Worm (Caenorhabditis elegans): ENCODE measurements around the gene ric-7.
A peak's percentile ranks its signal among the peaks of the same experiment; 100 is the strongest.

The ric-7 gene

DNA sequence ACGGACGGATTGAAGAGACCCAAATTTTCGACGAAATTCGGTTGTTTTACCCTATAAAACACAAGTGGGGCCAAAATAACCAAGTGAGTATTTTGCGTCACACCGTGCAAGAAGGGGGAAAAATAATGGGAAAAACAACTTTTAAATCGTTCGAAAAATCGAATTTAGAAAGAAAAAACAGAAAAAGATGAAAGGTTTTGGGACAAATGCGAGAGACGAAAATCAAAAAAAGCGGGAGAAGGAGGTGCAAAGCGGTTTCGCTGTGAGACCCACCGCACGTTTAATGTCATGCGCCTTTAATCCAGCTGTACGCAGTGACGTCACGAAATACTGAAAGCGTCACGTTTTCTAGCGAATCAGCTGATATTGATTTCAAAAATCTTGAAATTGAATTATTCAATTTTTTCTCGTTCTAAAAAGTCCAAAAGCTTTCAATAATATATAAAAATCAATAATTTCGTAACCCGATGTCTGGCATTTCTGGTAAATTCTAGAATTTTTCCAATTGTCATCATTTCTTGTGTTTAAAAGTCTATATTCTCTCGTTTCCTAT lies 6.4 kb upstream of the ric-7 start, which contains the start of the genes ddx-17 and aip-1 (continued):
- peak; percentile 66 for TF ChIP-seq snpc-3.4 (tag; optimal IDR thresholded peaks at IDR 0.05)
- TF ChIP-seq lin-26 (GFP tag; IDR thresholded peaks at IDR 0.05), result 0 out of 2 replicates have a peak, but pooled peaks have one; percentile 19
- no peak for TF ChIP-seq ztf-3 (GFP tag; optimal IDR thresholded peaks at IDR 0.05)
- TF ChIP-seq nfya-2 (GFP tag; IDR thresholded peaks at IDR 0.05), result no peak
- TF ChIP-seq egl-18 (GFP tag; IDR thresholded peaks at IDR 0.05), result no peak
- TF ChIP-seq ccch-3 (GFP tag; optimal IDR thresholded peaks at IDR 0.05), result no peak
- TF ChIP-seq hmg-1.2 (GFP tag; IDR thresholded peaks at IDR 0.05), result peak; percentile 40; the same call in 1 of the 2 replicates
- TF ChIP-seq rpc-1 (optimal IDR thresholded peaks at IDR 0.05), result peak; percentile 29
- TF ChIP-seq rpc-1 (tag; optimal IDR thresholded peaks at IDR 0.05), result no peak
- TF ChIP-seq ztf-6 (GFP tag; IDR thresholded peaks at IDR 0.05), result no peak
- no peak for TF ChIP-seq cebp-2 (GFP tag; IDR thresholded peaks at IDR 0.05)
- peak; percentile 50 for TF ChIP-seq madf-8 (GFP tag; conservative IDR thresholded peaks at IDR 0.05)
- TF ChIP-seq madf-6 (GFP tag; IDR thresholded peaks at IDR 0.05), result peak; percentile 76
- no peak for TF ChIP-seq zfh-2 (GFP tag; conservative IDR thresholded peaks at IDR 0.05)
- no peak for TF ChIP-seq ama-1 (optimal IDR thresholded peaks at IDR 0.05)
- TF ChIP-seq ama-1 (GFP tag; optimal IDR thresholded peaks at IDR 0.05), result no peak
- peak; percentile 37 for TF ChIP-seq K12H6.12 (tag; optimal IDR thresholded peaks at IDR 0.05)
- TF ChIP-seq bed-1 (GFP tag; IDR thresholded peaks at IDR 0.05), result no peak
- no peak for TF ChIP-seq ztf-18 (tag; optimal IDR thresholded peaks at IDR 0.05)
- TF ChIP-seq ztf-25 (GFP tag; IDR thresholded peaks at IDR 0.05), result no peak
- no peak for TF ChIP-seq ceh-58 (GFP tag; IDR thresholded peaks at IDR 0.05)
- peak; percentile 76 for TF ChIP-seq ekl-4 (GFP tag; IDR thresholded peaks at IDR 0.05)
- no peak for TF ChIP-seq T07F8.4 (tag; optimal IDR thresholded peaks at IDR 0.05)
- TF ChIP-seq ceh-79 (tag; optimal IDR thresholded peaks at IDR 0.05), result no peak
- 0 out of 2 replicates have a peak, but pooled peaks have one; percentile 16 for TF ChIP-seq C06A6.2 (GFP tag; conservative IDR thresholded peaks at IDR 0.05)
- TF ChIP-seq sea-2 (GFP tag; IDR thresholded peaks at IDR 0.05), result no peak
- no peak for TF ChIP-seq rec-8 (tag; optimal IDR thresholded peaks at IDR 0.05)
- no peak for TF ChIP-seq unc-62 (GFP tag; optimal IDR thresholded peaks at IDR 0.05)
- TF ChIP-seq T26A5.8 (tag; optimal IDR thresholded peaks at IDR 0.05), result no peak
- peak; percentile 30 for TF ChIP-seq madf-10 (tag; optimal IDR thresholded peaks at IDR 0.05)
- TF ChIP-seq tlf-1 (GFP tag; optimal IDR thresholded peaks at IDR 0.05), result peak; percentile 52
- TF ChIP-seq madf-3 (GFP tag; IDR thresholded peaks at IDR 0.05), result peak; percentile 76
- peak; percentile 81 for TF ChIP-seq efl-1 (GFP tag; optimal IDR thresholded peaks at IDR 0.05)
- no peak for TF ChIP-seq F55B11.4 (tag; optimal IDR thresholded peaks at IDR 0.05; ENCODE audit: borderline replicate concordance, insufficient read depth)
- no peak for TF ChIP-seq lsy-27 (tag; optimal IDR thresholded peaks at IDR 0.05; ENCODE audit: borderline replicate concordance, insufficient read depth)
- TF ChIP-seq F57C9.4 (tag; optimal IDR thresholded peaks at IDR 0.05), result no peak
- no peak for TF ChIP-seq F52B5.7 (tag; optimal IDR thresholded peaks at IDR 0.05)
- no peak for TF ChIP-seq ceh-40 (GFP tag; IDR thresholded peaks at IDR 0.05)
- TF ChIP-seq nhr-80 (tag; optimal IDR thresholded peaks at IDR 0.05), result peak; percentile 35
- no peak for TF ChIP-seq F37B4.10 (GFP tag; IDR thresholded peaks at IDR 0.05)
- no peak for TF ChIP-seq ets-4 (GFP tag; optimal IDR thresholded peaks at IDR 0.05)
- peak; percentile 83 for TF ChIP-seq attf-5 (GFP tag; optimal IDR thresholded peaks at IDR 0.05)
- TF ChIP-seq athp-1 (tag; optimal IDR thresholded peaks at IDR 0.05), result no peak
- no peak for TF ChIP-seq lir-1 (GFP tag; conservative IDR thresholded peaks at IDR 0.05)
- TF ChIP-seq Y79H2A.3 (GFP tag; conservative IDR thresholded peaks at IDR 0.05), result no peak
- TF ChIP-seq B0035.1 (tag; optimal IDR thresholded peaks at IDR 0.05), result no peak
- TF ChIP-seq gei-17 (GFP tag; optimal IDR thresholded peaks at IDR 0.05), result no peak
- no peak for TF ChIP-seq hmg-20 (GFP tag; IDR thresholded peaks at IDR 0.05)
- TF ChIP-seq repo-1 (tag; optimal IDR thresholded peaks at IDR 0.05), result no peak
- no peak for TF ChIP-seq aptf-3 (GFP tag; IDR thresholded peaks at IDR 0.05)

All from whole organism, young adult.